Worm (Caenorhabditis elegans) whole organism, L4 larva: ENCODE data around the gene T05C3.2.
"Not testable (repeated sequence)": the region's sequence is repeated elsewhere in the genome, so short reads cannot be mapped to it uniquely, and the experiment has no call there.

ENCODE experiments used
- D1046.2 ChIP-seq: fragments of 200-800 bp; sonication (Bioruptor generic); IDR thresholded peaks from 2 replicates; pipeline ENCODE4 v1.3.6; 2022; ENCODE audit warnings: missing genetic modification characterization, missing compliant biosample characterization
- F26F4.8 ChIP-seq: fragments of 200-800 bp; sonication (Bioruptor generic); conservative IDR thresholded peaks from 2 replicates; pipeline ENCODE4 v1.3.6; 2022; ENCODE audit warnings: missing genetic modification characterization, missing compliant biosample characterization
- F44E2.7 ChIP-seq: fragments of 200-800 bp; sonication (Bioruptor generic); IDR thresholded peaks from 2 replicates; pipeline ENCODE4 v2.1.2; 2022; ENCODE audit warnings: missing genetic modification characterization, missing compliant biosample characterization
- Y75B8A.6 ChIP-seq: fragments of 200-800 bp; sonication (Bioruptor generic); IDR thresholded peaks from 2 replicates; pipeline ENCODE4 v1.3.6; 2022; ENCODE audit warnings: missing genetic modification reagents, missing genetic modification characterization, missing compliant biosample characterization
- aha-1 ChIP-seq: fragments of 150-350 bp; peaks from one replicate; lab custom pipeline; 2014; ENCODE audit warnings: missing biosample characterization, missing genetic modification characterization
- ceh-28 ChIP-seq: fragments of 150-350 bp; optimal IDR thresholded peaks from 2 replicates; lab custom pipeline; 2014; ENCODE audit warnings: missing biosample characterization, missing genetic modification reagents, missing genetic modification characterization
- ceh-32 ChIP-seq: sonication (generic microtip); optimal IDR thresholded peaks from 2 replicates; lab custom pipeline; 2016; ENCODE audit warnings: mild to moderate bottlenecking, missing genetic modification characterization, missing compliant biosample characterization; ENCODE audit not compliant: poor library complexity
- cey-2 ChIP-seq: sonication (generic microtip); optimal IDR thresholded peaks from 3 replicates; lab custom pipeline; 2017; ENCODE audit warnings: missing genetic modification characterization, mild to moderate bottlenecking, missing compliant biosample characterization, antibody characterized with exemption, borderline replicate concordance; ENCODE audit not compliant: insufficient read depth
- dmd-9 ChIP-seq: fragments of 200-800 bp; sonication (Bioruptor generic); IDR thresholded peaks from 2 replicates; pipeline ENCODE4 v1.3.6; 2022; ENCODE audit warnings: missing genetic modification reagents, missing genetic modification characterization, missing compliant biosample characterization
- duxl-1 ChIP-seq: sonication (generic microtip); optimal IDR thresholded peaks from 2 replicates; lab custom pipeline; 2016; ENCODE audit warnings: mild to moderate bottlenecking, missing genetic modification characterization, moderate library complexity, missing compliant biosample characterization; ENCODE audit not compliant: poor library complexity
- fkh-10 ChIP-seq: fragments of 150-350 bp; optimal IDR thresholded peaks from 2 replicates; lab custom pipeline; 2014; ENCODE audit warnings: missing biosample characterization, missing genetic modification reagents, missing genetic modification characterization
- gei-8 ChIP-seq: fragments of 200-800 bp; sonication (Bioruptor generic); optimal IDR thresholded peaks from 2 replicates; lab custom pipeline; 2018; ENCODE audit warnings: mild to moderate bottlenecking, missing genetic modification characterization, missing compliant biosample characterization
- hmg-1.1 ChIP-seq: fragments of 200-800 bp; sonication (Bioruptor generic); IDR thresholded peaks from 2 replicates; pipeline ENCODE4 v1.3.6; 2022; ENCODE audit warnings: missing genetic modification reagents, missing genetic modification characterization, missing compliant biosample characterization
- lim-7 ChIP-seq: fragments of 200-800 bp; sonication (Bioruptor generic); IDR thresholded peaks from 2 replicates; pipeline ENCODE4 v1.3.6; 2022; ENCODE audit warnings: missing genetic modification characterization, missing compliant biosample characterization
- lin-13 ChIP-seq: fragments of 150-350 bp; optimal IDR thresholded peaks from 2 replicates; lab custom pipeline; 2014; ENCODE audit warnings: missing biosample characterization, missing genetic modification reagents, missing genetic modification characterization
- lir-3 ChIP-seq: sonication (generic microtip); optimal IDR thresholded peaks from 2 replicates; lab custom pipeline; 2016; ENCODE audit warnings: mild to moderate bottlenecking, missing genetic modification characterization, missing compliant biosample characterization
- madf-5 ChIP-seq, 2 experiments: fragments of 200-800 bp; sonication (Bioruptor generic); IDR thresholded peaks; 2 replicates each; pipeline ENCODE4 v1.3.6; 2022; ENCODE audit warnings: missing compliant biosample characterization in 2 of 2, missing genetic modification characterization in 2 of 2
- madf-9 ChIP-seq: fragments of 200-800 bp; sonication (Bioruptor generic); conservative IDR thresholded peaks from 2 replicates; pipeline ENCODE4 v1.3.6; 2022; ENCODE audit warnings: missing genetic modification reagents, missing genetic modification characterization, missing compliant biosample characterization
- mdl-1 ChIP-seq, 2 experiments: fragments of 150-350 bp in 1 of 2; sonication (generic microtip) in 1 of 2; optimal IDR thresholded peaks; 2 replicates each; lab custom pipeline; 2014 to 2017; ENCODE audit warnings: missing biosample characterization in 2 of 2, missing genetic modification characterization in 2 of 2
- mep-1 ChIP-seq: fragments of 150-350 bp; sonication (generic microtip); optimal IDR thresholded peaks from 3 replicates; lab custom pipeline; 2014; ENCODE audit warnings: missing biosample characterization, missing genetic modification characterization
- mxl-3 ChIP-seq: fragments of 200-800 bp; sonication (Bioruptor generic); optimal IDR thresholded peaks from 2 replicates; lab custom pipeline; 2018; ENCODE audit warnings: mild to moderate bottlenecking, missing genetic modification characterization, missing compliant biosample characterization
- nhr-42 ChIP-seq: fragments of 200-800 bp; sonication (Bioruptor generic); IDR thresholded peaks from 2 replicates; pipeline ENCODE4 v1.3.6; 2022; ENCODE audit warnings: missing genetic modification characterization, missing compliant biosample characterization
- nhr-48 ChIP-seq: sonication (generic microtip); optimal IDR thresholded peaks from 2 replicates; lab custom pipeline; 2016; ENCODE audit warnings: mild to moderate bottlenecking, missing genetic modification characterization, missing compliant biosample characterization
- nhr-6 ChIP-seq: fragments of 150-350 bp; optimal IDR thresholded peaks from 2 replicates; lab custom pipeline; 2014; ENCODE audit warnings: missing biosample characterization, missing genetic modification characterization
- rbr-2 ChIP-seq: sonication (generic microtip); optimal IDR thresholded peaks from 2 replicates; lab custom pipeline; 2016; ENCODE audit warnings: missing genotype, missing genetic modification characterization, missing compliant biosample characterization
- unc-62 ChIP-seq, 3 experiments: fragments of 150-350 bp in 1 of 3; sonication (generic microtip); optimal IDR thresholded peaks in 2 of 3; peaks in 1 of 3; 1 replicate in 1 of 3; 2 replicates in 2 of 3; lab custom pipeline; 2014 to 2017; ENCODE audit warnings: missing biosample characterization in 3 of 3, missing genetic modification characterization in 3 of 3, missing genetic modification reagents in 3 of 3, missing genotype in 1 of 3
- zag-1 ChIP-seq: fragments of 150-350 bp; optimal IDR thresholded peaks from 2 replicates; lab custom pipeline; 2014; ENCODE audit warnings: missing biosample characterization, missing genetic modification characterization
- zip-2 ChIP-seq: fragments of 150-350 bp; optimal IDR thresholded peaks from 2 replicates; lab custom pipeline; 2014; ENCODE audit warnings: missing biosample characterization, missing genetic modification characterization
- ztf-11 ChIP-seq: fragments of 150-350 bp; optimal IDR thresholded peaks from 2 replicates; lab custom pipeline; 2014; ENCODE audit warnings: missing biosample characterization, missing genetic modification characterization
- ztf-7 ChIP-seq: fragments of 150-350 bp; optimal IDR thresholded peaks from 2 replicates; lab custom pipeline; 2014; ENCODE audit warnings: missing biosample characterization, missing genetic modification characterization

The T05C3.2 gene

DNA sequence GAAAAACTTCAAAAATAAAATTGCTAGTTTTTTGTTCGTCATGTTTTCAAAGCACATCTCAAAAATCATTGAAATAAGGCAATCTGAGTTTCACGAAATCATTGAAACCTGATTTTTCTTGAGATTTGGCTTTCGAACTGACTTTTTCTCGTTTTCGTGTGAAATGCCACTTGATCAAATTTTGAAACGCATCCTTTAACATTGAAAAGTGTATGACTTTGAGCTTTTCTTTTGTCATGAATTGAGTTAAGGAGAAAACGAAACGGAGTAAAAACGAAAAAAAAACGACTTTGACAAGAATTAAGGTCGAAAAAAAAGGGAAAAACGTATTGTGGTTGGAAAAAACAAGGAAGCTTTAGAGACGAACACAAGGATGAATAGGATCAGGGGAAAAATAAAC lies 38.6 kb upstream of the T05C3.2 start:
- TF ChIP-seq ceh-28 (tag; lab: Kevin White, UChicago) (no peak), fkh-10 (peak; percentile 74)
- TF ChIP-seq, all 104 proteins: peak for 1

- TF ChIP-seq aha-1 (tag; lab: Kevin White, UChicago): peak; percentile 53
- TF ChIP-seq F26F4.8 (GFP tag; lab: Robert Waterston, UW): no peak
Measured at ce11 chrV:5459806-5460205, 33.7 kb upstream of the T05C3.2 start, which contains the start of gene ZC317.2. ZC317.2 (plus strand) TSS chrV:5460106.

ce11 chrV:5462894-5463293 lies 30.7 kb upstream of the T05C3.2 start, which contains the start of gene srg-67:
srg-67 (minus strand) TSS chrV:5462994.
- TF ChIP-seq ceh-32 (tag; lab: Kevin White, UChicago) (no peak), rbr-2 (tag; lab: Kevin White, UChicago) (no peak), lir-3 (tag; lab: Kevin White, UChicago) (no peak), nhr-42 (GFP tag; lab: Robert Waterston, UW) (no peak), unc-62 (GFP tag; optimal IDR thresholded peaks at IDR 0.05 in 1 of 2; lab: Kevin White, UChicago) (no peak), unc-62 (tag; optimal IDR thresholded peaks at IDR 0.05; lab: Kevin White, UChicago) (no peak), mdl-1 (tag; optimal IDR thresholded peaks at IDR 0.05; lab: Kevin White, UChicago) (no peak), nhr-6 (tag; lab: Kevin White, UChicago) (no peak), zip-2 (tag; lab: Kevin White, UChicago) (no peak), nhr-48 (no peak), ztf-11 (tag; lab: Kevin White, UChicago) (no peak), ztf-7 (tag; lab: Kevin White, UChicago) (no peak), Y75B8A.6 (no peak), D1046.2 (GFP tag; lab: Robert Waterston, UW) (no peak), madf-5 (GFP tag; IDR thresholded peaks at IDR 0.05; lab: Robert Waterston, UW) (no peak), F44E2.7 (GFP tag; lab: Robert Waterston, UW) (no peak), cey-2 (tag; lab: Kevin White, UChicago) (no peak), zag-1 (tag; lab: Kevin White, UChicago) (no peak), lin-13 (GFP tag; lab: Kevin White, UChicago) (no peak)

DNA sequence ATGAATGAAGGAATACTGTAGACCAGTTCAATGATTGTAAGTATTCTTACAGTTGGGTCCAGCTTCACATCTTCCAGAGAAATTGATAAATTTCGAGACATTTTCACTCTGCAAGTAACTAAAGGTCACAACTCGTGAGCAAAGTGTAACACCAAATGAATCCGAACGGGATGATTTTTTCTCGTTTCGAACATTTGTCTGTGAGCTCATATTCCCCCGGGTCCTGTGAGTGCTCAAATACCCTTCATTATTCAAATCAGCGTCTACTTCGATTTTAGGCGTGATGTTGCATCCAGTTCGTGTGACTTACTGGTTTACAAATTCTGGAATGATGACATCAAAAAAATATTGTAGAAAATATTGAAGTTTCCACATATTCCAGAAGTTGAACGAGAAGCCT lies 28.2 kb upstream of the T05C3.2 start, which contains the start of gene srg-68:
Gene srg-68 (minus strand): TSS at position 101 of the 400 bp plus-strand sequence.
- TF ChIP-seq mxl-3 (GFP tag; lab: Kevin White, UChicago): no peak
- no peak for TF ChIP-seq dmd-9 (GFP tag; lab: Robert Waterston, UW)
- no peak for TF ChIP-seq hmg-1.1 (GFP tag; lab: Robert Waterston, UW)

DNA sequence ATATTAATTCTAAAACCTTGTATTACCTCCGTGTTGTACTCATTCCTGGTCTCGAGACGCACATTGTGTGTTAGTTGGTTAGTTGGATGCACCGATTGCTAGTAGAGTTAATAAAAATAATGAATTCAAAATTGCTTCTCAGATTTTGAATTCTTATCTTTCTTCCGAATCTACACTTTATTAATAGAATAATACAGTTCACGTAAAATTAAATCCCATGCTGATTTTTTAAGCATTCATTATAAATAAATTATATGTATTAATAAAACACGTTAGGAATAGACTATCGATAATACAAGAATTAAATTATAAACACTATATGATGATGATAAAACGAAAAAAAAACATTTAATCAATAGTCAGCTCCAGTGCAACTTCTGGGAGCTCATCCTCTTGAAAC lies 25.1 kb upstream of the T05C3.2 start, which contains the start of gene ZC317.6:
Gene ZC317.6 (minus strand): TSS at position 101 of the 400 bp plus-strand sequence.
- TF ChIP-seq madf-9 (GFP tag; lab: Robert Waterston, UW); duxl-1; lim-7 (GFP tag; lab: Robert Waterston, UW): not testable (repeated sequence)

DNA sequence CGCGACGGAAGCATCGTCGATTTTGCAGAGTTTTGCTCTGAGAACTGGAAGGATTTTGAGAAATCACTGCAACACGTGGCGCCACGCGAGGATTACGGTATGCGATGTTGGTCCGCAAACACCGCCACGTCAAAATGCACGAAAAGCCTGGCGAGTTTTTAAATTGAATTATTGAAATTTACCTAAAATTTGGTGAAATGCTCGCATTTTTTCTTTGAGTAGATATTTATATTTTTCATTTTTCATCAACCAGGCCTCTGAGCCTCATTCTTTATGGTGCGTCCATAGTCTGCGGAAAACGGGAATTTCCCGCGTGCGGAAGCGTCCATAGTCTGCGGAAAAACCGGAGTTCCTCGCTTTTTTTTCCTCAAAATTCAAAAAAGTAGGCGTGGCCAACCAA lies 22.6 kb upstream of the T05C3.2 start, which contains the start of gene ZC317.7:
Gene ZC317.7 (minus strand): TSS at position 101 of the 400 bp plus-strand sequence.
- TF ChIP-seq ztf-7 (tag; lab: Kevin White, UChicago); mep-1; gei-8: not testable (repeated sequence)
